Worm (Caenorhabditis elegans): ENCODE data around the gene srsx-12.

srsx-12 gene

DNA sequence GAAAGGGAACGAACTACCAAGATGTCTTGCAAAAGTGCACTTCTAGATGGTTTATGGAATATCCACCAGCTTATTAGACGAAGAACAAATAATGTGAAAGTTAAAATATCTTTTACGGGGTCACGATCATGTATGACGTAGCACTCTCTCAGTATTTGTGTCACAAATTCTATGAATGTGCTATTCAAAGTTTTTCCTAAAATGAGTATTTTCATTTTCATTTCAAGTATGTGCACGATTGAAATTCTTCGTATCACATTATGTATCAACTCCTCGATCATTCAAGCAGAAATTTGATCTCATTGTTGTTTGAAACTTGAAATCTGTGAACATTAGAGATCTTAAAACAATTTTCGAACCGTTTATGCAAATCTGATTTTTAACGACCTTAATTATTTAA lies 3.2 kb downstream of the srsx-12 start:
- no peak for TF ChIP-seq pax-1 (tag; optimal IDR thresholded peaks at IDR 0.05)
- no peak for TF ChIP-seq syd-9 (tag; optimal IDR thresholded peaks at IDR 0.05)
- no peak for TF ChIP-seq elt-4 (tag; optimal IDR thresholded peaks at IDR 0.05)
- TF ChIP-seq unc-42 (tag; optimal IDR thresholded peaks at IDR 0.05), result no peak
- TF ChIP-seq elt-2 (tag; optimal IDR thresholded peaks at IDR 0.05), result no peak
- no peak for TF ChIP-seq pqm-1 (tag; optimal IDR thresholded peaks at IDR 0.05)
- no peak for TF ChIP-seq ceh-48 (tag; optimal IDR thresholded peaks at IDR 0.05)
- no peak for TF ChIP-seq pat-9 (tag; optimal IDR thresholded peaks at IDR 0.05)
- no peak for TF ChIP-seq pros-1 (tag; optimal IDR thresholded peaks at IDR 0.05)
- no peak for TF ChIP-seq K02D7.2 (tag; optimal IDR thresholded peaks at IDR 0.05)

DNA sequence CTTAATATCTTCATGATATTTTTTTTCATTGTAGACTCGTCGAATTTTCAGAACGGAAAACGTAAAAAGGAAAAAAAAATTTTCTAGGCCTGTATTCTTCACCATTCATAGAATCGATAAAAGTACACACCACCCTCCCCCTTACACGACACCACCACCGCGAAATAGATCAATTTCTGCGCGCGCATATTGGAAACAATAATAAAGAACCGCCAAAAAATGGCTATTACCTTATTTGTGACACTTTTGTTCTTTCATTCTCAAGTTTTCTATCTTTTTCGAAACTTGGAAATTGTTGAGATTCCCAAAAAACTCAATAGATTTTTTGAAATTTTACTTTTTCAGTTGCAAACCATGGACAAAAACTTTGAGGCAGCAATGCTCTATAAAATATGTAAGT lies 5.6 kb downstream of the srsx-12 start, which contains the start of gene F26G5.1:
TSS of gene F26G5.1 (plus strand) at position 339 of the 400 bp plus-strand sequence.
- no peak for TF ChIP-seq ahr-1 (tag; optimal IDR thresholded peaks at IDR 0.05)

DNA sequence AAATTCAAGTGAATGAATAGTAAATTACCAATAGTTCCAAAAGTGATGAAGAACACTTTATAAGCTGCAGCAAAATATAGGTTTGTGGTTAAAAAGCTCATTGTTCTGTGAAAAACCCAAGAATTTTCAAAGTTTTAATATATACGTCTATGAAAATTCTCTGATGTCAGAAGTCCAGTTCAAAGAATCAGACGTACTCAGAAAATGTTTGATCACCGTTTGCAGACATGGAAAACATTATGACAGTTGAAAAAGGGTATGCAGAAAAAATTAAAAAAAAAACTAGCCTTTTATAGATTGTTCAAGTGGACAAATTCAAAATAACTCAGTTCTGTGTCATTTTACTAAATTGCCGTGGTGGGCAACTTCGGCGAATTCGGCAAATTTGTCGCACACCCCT lies 6.1 kb downstream of the srsx-12 start, which contains the start of gene srsx-10:
TSS of gene srsx-10 (minus strand) at position 101 of the 400 bp plus-strand sequence.
- TF ChIP-seq syd-9 (tag; optimal IDR thresholded peaks at IDR 0.05), result no peak
- TF ChIP-seq ceh-2 (tag; optimal IDR thresholded peaks at IDR 0.05), result no peak
- TF ChIP-seq lim-6 (tag; optimal IDR thresholded peaks at IDR 0.05), result no peak
- TF ChIP-seq ceh-31 (tag; optimal IDR thresholded peaks at IDR 0.05), result no peak
- TF ChIP-seq hlh-6 (tag; optimal IDR thresholded peaks at IDR 0.05), result no peak
- TF ChIP-seq unc-86 (tag; optimal IDR thresholded peaks at IDR 0.05), result no peak
- TF ChIP-seq zip-5 (tag; optimal IDR thresholded peaks at IDR 0.05), result no peak
- TF ChIP-seq ceh-9 (tag; optimal IDR thresholded peaks at IDR 0.05), result no peak
- no peak for TF ChIP-seq nhr-232 (tag; optimal IDR thresholded peaks at IDR 0.05)
- no peak for TF ChIP-seq hlh-30 (tag; optimal IDR thresholded peaks at IDR 0.05; ENCODE audit: insufficient read depth)

DNA sequence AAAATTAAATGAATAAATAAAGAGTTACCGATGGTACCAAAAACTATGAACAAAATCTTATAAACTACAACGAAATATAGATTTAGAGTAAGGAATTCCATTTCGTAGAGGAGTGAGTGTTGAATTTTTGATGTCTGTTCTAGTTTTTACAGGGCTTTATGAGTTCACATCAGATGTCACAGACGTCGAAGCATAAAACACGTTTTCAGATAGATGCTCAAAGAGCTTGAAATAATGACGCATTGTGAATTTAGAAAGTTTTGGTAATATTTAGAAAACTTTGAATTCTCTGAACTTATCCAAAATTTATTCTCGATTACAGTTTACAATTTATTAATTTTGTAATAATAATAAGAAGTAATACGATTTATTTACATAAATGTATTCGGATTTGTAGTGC lies 7.8 kb downstream of the srsx-12 start, which contains the start of gene srsx-9:
TSS of gene srsx-9 (minus strand) at position 101 of the 400 bp plus-strand sequence.
- TF ChIP-seq unc-86 (tag; optimal IDR thresholded peaks at IDR 0.05) (no peak), pha-4 (tag; optimal IDR thresholded peaks at IDR 0.05) (no peak), ama-1 (optimal IDR thresholded peaks at IDR 0.05) (no peak), ets-4 (tag; optimal IDR thresholded peaks at IDR 0.05) (no peak), ceh-34 (tag; optimal IDR thresholded peaks at IDR 0.05) (no peak), rnt-1 (tag; optimal IDR thresholded peaks at IDR 0.05) (no peak), gmeb-2 (tag; optimal IDR thresholded peaks at IDR 0.05) (no peak), dmd-4 (tag; optimal IDR thresholded peaks at IDR 0.05; ENCODE audit: borderline replicate concordance) (no peak), sdc-2 (tag; optimal IDR thresholded peaks at IDR 0.05) (no peak)

DNA sequence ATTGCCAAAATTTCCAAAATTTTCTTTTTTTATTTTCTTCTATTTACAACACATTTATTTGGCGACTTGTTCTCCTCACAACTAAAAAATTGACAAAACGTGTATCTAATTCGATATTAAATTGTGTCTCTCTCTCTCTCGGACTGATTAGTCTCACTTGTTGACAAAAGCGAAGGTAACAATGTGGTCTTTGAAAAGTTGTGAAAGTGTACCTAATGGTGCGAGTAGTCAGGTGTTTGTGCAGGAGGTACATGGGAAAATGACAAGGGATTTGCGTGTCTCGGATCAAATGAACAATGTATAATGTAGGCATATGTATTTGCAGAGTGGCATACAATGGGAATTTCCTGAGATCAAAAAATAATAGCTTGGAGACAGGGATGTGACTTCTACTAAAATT lies 11.3 kb downstream of the srsx-12 start:
- TF ChIP-seq sox-2 (GFP tag; IDR thresholded peaks at IDR 0.05), result no peak
- TF ChIP-seq tbx-7 (tag; optimal IDR thresholded peaks at IDR 0.05), result no peak
- no peak for TF ChIP-seq hlh-6 (tag; optimal IDR thresholded peaks at IDR 0.05)
- TF ChIP-seq madf-2 (tag; optimal IDR thresholded peaks at IDR 0.05), result no peak
- no peak for TF ChIP-seq ceh-48 (tag; optimal IDR thresholded peaks at IDR 0.05)
- no peak for TF ChIP-seq fax-1 (tag; optimal IDR thresholded peaks at IDR 0.05)
- TF ChIP-seq C08G9.2 (tag; optimal IDR thresholded peaks at IDR 0.05), result no peak

DNA sequence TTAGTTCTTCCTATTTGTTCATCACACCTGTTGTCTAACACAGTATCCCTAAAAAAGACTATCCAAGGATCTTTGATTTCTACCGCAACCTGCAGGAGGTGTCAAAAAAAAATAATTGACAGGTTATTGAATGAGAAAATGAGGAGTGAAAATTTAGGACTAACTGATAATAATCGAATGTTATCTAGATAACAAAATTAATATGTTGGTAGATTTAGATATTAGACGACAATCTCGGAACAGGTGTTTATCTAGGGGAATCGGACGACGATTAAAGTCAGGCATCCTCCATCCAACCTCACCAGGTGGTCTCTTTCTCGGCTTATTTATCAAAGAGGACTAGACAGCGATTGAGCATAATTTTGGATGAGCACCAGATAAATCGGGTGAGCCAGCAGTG lies 12.0 kb downstream of the srsx-12 start:
- TF ChIP-seq elt-2 (tag; optimal IDR thresholded peaks at IDR 0.05), result no peak
- TF ChIP-seq ceh-34 (tag; optimal IDR thresholded peaks at IDR 0.05), result no peak

Data from whole organism, late embryonic.